Fruit fly (Drosophila melanogaster): ENCODE measurements around the gene CG15353.

Gene CG15353

dm6 chr2L:1972450-1973119, 34.4 kb downstream of the CG15353 start:
- no peak for TF ChIP-seq woc (GFP tag; optimal IDR thresholded peaks at IDR 0.05)
- peak; percentile 100 for TF ChIP-seq Vsx2 (GFP tag; optimal IDR thresholded peaks at IDR 0.05; ENCODE audit: partially characterized antibody)
- no peak for TF ChIP-seq psq (GFP tag; optimal IDR thresholded peaks at IDR 0.05)
- no peak for TF ChIP-seq tai (GFP tag; optimal IDR thresholded peaks at IDR 0.05)
- TF ChIP-seq CG9705 (GFP tag; optimal IDR thresholded peaks at IDR 0.05): no peak
- no peak for TF ChIP-seq Sp1 (GFP tag; optimal IDR thresholded peaks at IDR 0.05)
- TF ChIP-seq Jra (GFP tag; optimal IDR thresholded peaks at IDR 0.05): no peak
- TF ChIP-seq rgr (GFP tag; optimal IDR thresholded peaks at IDR 0.05): no peak

dm6 chr2L:1970312-1970929, 36.6 kb downstream of the CG15353 start, which contains the start of gene erm:
Gene erm (minus strand): TSS chr2L:1970362.
- TF ChIP-seq pan (optimal IDR thresholded peaks at IDR 0.05): no peak

- TF ChIP-seq Vsx2 (GFP tag; optimal IDR thresholded peaks at IDR 0.05; ENCODE audit: partially characterized antibody) (no peak), Myc (optimal IDR thresholded peaks at IDR 0.05) (no peak), usp (GFP tag; optimal IDR thresholded peaks at IDR 0.05) (no peak), N (GFP tag; optimal IDR thresholded peaks at IDR 0.05) (no peak), CrebA (GFP tag; optimal IDR thresholded peaks at IDR 0.05; ENCODE audit: borderline replicate concordance) (no peak), dl (GFP tag; optimal IDR thresholded peaks at IDR 0.05; ENCODE audit: insufficient read depth in 1 of 2, partially characterized antibody in 2 of 2) (no peak), Abd-B (GFP tag; optimal IDR thresholded peaks at IDR 0.05) (no peak), rgr (GFP tag; optimal IDR thresholded peaks at IDR 0.05) (no peak), foxo (GFP tag; optimal IDR thresholded peaks at IDR 0.05) (no peak)
These were observed 39.1 kb downstream of the CG15353 start for dm6 chr2L:1967861-1968260.

DNA sequence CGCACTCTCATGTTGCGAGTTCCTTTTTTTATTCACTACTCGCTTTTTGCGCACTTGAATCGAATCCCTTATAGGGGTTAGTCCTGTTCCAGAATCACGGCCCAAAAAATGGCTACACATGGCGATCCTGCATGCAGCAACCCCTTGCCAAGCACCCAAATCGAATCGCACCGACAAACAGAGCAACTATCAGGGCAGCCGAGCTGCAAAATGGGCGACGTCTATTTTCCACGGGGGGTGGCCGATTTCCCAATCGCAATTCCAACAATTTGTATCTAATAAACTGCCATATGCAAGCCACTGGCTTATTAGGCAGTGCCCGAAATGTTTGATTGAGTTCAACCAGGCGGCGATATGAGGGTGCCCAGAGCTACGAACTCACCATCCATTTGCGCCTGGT, 39.7 kb downstream of the CG15353 start:
- TF ChIP-seq Dfd (GFP tag; optimal IDR thresholded peaks at IDR 0.05) (no peak), Myc (optimal IDR thresholded peaks at IDR 0.05) (no peak), CrebA (GFP tag; optimal IDR thresholded peaks at IDR 0.05; ENCODE audit: borderline replicate concordance) (no peak), Jra (GFP tag; optimal IDR thresholded peaks at IDR 0.05) (no peak), Hr83 (GFP tag; optimal IDR thresholded peaks at IDR 0.05; ENCODE audit: poor library complexity, severe bottlenecking) (no peak), CG32264 (GFP tag; optimal IDR thresholded peaks at IDR 0.05) (no peak), Hr78 (GFP tag; optimal IDR thresholded peaks at IDR 0.05) (no peak), N (GFP tag; optimal IDR thresholded peaks at IDR 0.05) (no peak), ey (GFP tag; optimal IDR thresholded peaks at IDR 0.05) (no peak), usp (GFP tag; optimal IDR thresholded peaks at IDR 0.05) (no peak), br (GFP tag; optimal IDR thresholded peaks at IDR 0.05) (no peak), OdsH (GFP tag; optimal IDR thresholded peaks at IDR 0.05) (no peak), lola (GFP tag; optimal IDR thresholded peaks at IDR 0.05) (no peak), GATAd (GFP tag; optimal IDR thresholded peaks at IDR 0.05) (no peak), sage (GFP tag; optimal IDR thresholded peaks at IDR 0.05) (no peak)

DNA sequence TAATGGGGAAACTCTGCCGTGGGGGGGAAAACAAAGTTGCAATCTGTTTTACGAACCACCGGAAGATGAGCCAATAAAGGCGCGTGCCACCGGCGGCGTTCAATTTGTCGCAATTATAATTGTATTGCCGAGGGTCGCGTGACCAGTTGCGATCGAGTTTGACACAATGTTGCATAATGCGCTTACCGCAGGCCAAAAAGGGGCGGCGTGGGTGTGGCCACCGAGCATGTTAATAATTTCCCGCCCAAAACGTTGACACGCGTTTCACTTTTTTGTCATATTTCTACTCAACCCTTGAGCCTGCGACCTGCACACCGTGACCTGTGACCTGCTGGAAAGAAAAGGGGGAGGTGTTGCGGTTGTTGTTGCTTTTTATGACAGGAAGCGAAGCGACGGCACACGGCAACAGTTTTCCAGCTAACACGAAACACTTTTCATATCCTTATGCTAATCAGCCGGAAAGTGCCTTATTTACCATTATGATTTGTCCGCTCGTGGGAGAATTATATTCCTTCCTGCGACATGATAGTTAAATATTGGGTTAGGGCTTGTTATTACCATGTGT, 45.0 kb downstream of the CG15353 start:
- TF ChIP-seq Hr78 (GFP tag; optimal IDR thresholded peaks at IDR 0.05): no peak

dm6 chr2L:1960056-1960455, 46.9 kb downstream of the CG15353 start:
- TF ChIP-seq Hnf4 (GFP tag; optimal IDR thresholded peaks at IDR 0.05): no peak
- peak; percentile 5 for TF ChIP-seq fru (GFP tag; optimal IDR thresholded peaks at IDR 0.05)
- TF ChIP-seq ey (GFP tag; optimal IDR thresholded peaks at IDR 0.05): peak; percentile 2
- TF ChIP-seq h (GFP tag; optimal IDR thresholded peaks at IDR 0.05): peak; percentile 6
- peak; percentile 8 for TF ChIP-seq HLH106 (tag; optimal IDR thresholded peaks at IDR 0.05)

All from whole organism, wandering third instar larva.